Fruit fly (Drosophila melanogaster): ENCODE data around the gene CG15760.

The CG15760 gene

dm6 chrX:13721934-13722333, 52.4 kb downstream of the CG15760 start, which contains the start of the genes Mrgn1 and mus101 (continued):
- peak; percentile 38 for TF ChIP-seq phol (tag; optimal IDR thresholded peaks at IDR 0.05)
- TF ChIP-seq E2f1 (GFP tag; IDR thresholded peaks at IDR 0.05), result peak; percentile 70
- peak; percentile 90 for TF ChIP-seq MBD-R2 (GFP tag; IDR thresholded peaks at IDR 0.05)
- peak; percentile 57; the same call in 1 of the 2 replicates for TF ChIP-seq nerfin-2 (GFP tag; IDR thresholded peaks at IDR 0.05; ENCODE audit: partially characterized antibody)
- peak; percentile 78 for TF ChIP-seq hbn (GFP tag; IDR thresholded peaks at IDR 0.05; ENCODE audit: partially characterized antibody)
- TF ChIP-seq CG9727 (GFP tag; optimal IDR thresholded peaks at IDR 0.05), result peak; percentile 2
- peak; percentile 74 for TF ChIP-seq Sin3A (optimal IDR thresholded peaks at IDR 0.05)
- peak; percentile 55 for TF ChIP-seq CG12391 (tag; optimal IDR thresholded peaks at IDR 0.05)
- TF ChIP-seq Dp (GFP tag; optimal IDR thresholded peaks at IDR 0.05), result peak; percentile 78
- peak; percentile 85 for TF ChIP-seq Scr (GFP tag; IDR thresholded peaks at IDR 0.05; ENCODE audit: partially characterized antibody)
- TF ChIP-seq CG4854 (GFP tag; optimal IDR thresholded peaks at IDR 0.05), result peak; percentile 97
- TF ChIP-seq CG4617 (GFP tag; optimal IDR thresholded peaks at IDR 0.05; ENCODE audit: borderline replicate concordance), result peak; percentile 62
- TF ChIP-seq CG31365 (tag; optimal IDR thresholded peaks at IDR 0.05), result no peak
- peak; percentile 77 for TF ChIP-seq HLH4C (GFP tag; IDR thresholded peaks at IDR 0.05; ENCODE audit: partially characterized antibody)
- peak; percentile 76 for TF ChIP-seq pzg (GFP tag; optimal IDR thresholded peaks at IDR 0.05)
- TF ChIP-seq CG10462 (GFP tag; optimal IDR thresholded peaks at IDR 0.05), result no peak
- TF ChIP-seq zen (tag; optimal IDR thresholded peaks at IDR 0.05), result peak; percentile 10
- TF ChIP-seq CG3995 (GFP tag; optimal IDR thresholded peaks at IDR 0.05), result peak; percentile 59
- peak; percentile 15 for TF ChIP-seq MESR4 (GFP tag; optimal IDR thresholded peaks at IDR 0.05)
- no peak for TF ChIP-seq fd96Cb (tag; optimal IDR thresholded peaks at IDR 0.05)
- peak; percentile 71 for TF ChIP-seq CG2129 (GFP tag; IDR thresholded peaks at IDR 0.05; ENCODE audit: partially characterized antibody)
- TF ChIP-seq CG12659 (GFP tag; optimal IDR thresholded peaks at IDR 0.05), result peak; percentile 62
- peak; percentile 46 for TF ChIP-seq CG9797 (GFP tag; optimal IDR thresholded peaks at IDR 0.05)
- peak; percentile 74 for TF ChIP-seq Doc3 (GFP tag; IDR thresholded peaks at IDR 0.05; ENCODE audit: partially characterized antibody)
- peak; percentile 27 for TF ChIP-seq CTCF (GFP tag; optimal IDR thresholded peaks at IDR 0.05)
- peak; percentile 29 for TF ChIP-seq CG8924 (tag; optimal IDR thresholded peaks at IDR 0.05)
- TF ChIP-seq knrl (GFP tag; IDR thresholded peaks at IDR 0.05; ENCODE audit: partially characterized antibody), result peak; percentile 81
- no peak for TF ChIP-seq pros (GFP tag; optimal IDR thresholded peaks at IDR 0.05)
- TF ChIP-seq ato (GFP tag; IDR thresholded peaks at IDR 0.05; ENCODE audit: partially characterized antibody), result 0 out of 2 replicates have a peak, but pooled peaks have one; percentile 30
- peak; percentile 48 for TF ChIP-seq YL-1 (GFP tag; optimal IDR thresholded peaks at IDR 0.05)
- peak; percentile 66 for TF ChIP-seq amos (GFP tag; IDR thresholded peaks at IDR 0.05; ENCODE audit: partially characterized antibody)
- peak; percentile 44 for TF ChIP-seq Med (GFP tag)
- peak; percentile 79 for TF ChIP-seq CG2116 (GFP tag; optimal IDR thresholded peaks at IDR 0.05)
- no peak for TF ChIP-seq disco-r (GFP tag; optimal IDR thresholded peaks at IDR 0.05)
- peak; percentile 26 for TF ChIP-seq HmgZ (tag; optimal IDR thresholded peaks at IDR 0.05)
- peak; percentile 23 for TF ChIP-seq Myb (GFP tag; optimal IDR thresholded peaks at IDR 0.05)
- no peak for TF ChIP-seq Dad (GFP tag; optimal IDR thresholded peaks at IDR 0.05)
- peak; percentile 23 for TF ChIP-seq gfzf (GFP tag; optimal IDR thresholded peaks at IDR 0.05)
- peak; percentile 71 for TF ChIP-seq inv (GFP tag; IDR thresholded peaks at IDR 0.05; ENCODE audit: partially characterized antibody)
- peak; percentile 50; the same call in 2 of the 3 replicates for TF ChIP-seq Opbp (GFP tag; IDR thresholded peaks at IDR 0.05; ENCODE audit: partially characterized antibody)
- TF ChIP-seq CG17186 (GFP tag; optimal IDR thresholded peaks at IDR 0.05), result peak; percentile 1
